Fruit fly (Drosophila melanogaster) whole organism, adult: ENCODE data around the gene CG12541.
A peak's percentile ranks its signal among the peaks of the same experiment; 100 is the strongest.

Source experiments
- CG11617 ChIP-seq: fragments of 200-800 bp; sonication (Bioruptor generic); optimal IDR thresholded peaks from 2 replicates; lab custom pipeline; 2017; ENCODE audit warnings: mild to moderate bottlenecking, missing biosample characterization, missing genetic modification reagents, missing genetic modification characterization
- CG12768 ChIP-seq: fragments of 200-800 bp; sonication (Bioruptor generic); optimal IDR thresholded peaks from 2 replicates; lab custom pipeline; 2017; ENCODE audit warnings: missing biosample characterization, missing genetic modification characterization, mild to moderate bottlenecking, moderate library complexity, missing genetic modification reagents
- CG14711 ChIP-seq: fragments of 200-800 bp; sonication (Bioruptor generic); optimal IDR thresholded peaks from 2 replicates; lab custom pipeline; 2018; ENCODE audit warnings: missing biosample characterization, mild to moderate bottlenecking, missing genetic modification characterization, moderate library complexity
- CG1620 ChIP-seq: fragments of 200-800 bp; sonication (Bioruptor generic); optimal IDR thresholded peaks from 2 replicates; lab custom pipeline; 2016; ENCODE audit warnings: missing biosample characterization, missing genetic modification characterization
- CG33017 ChIP-seq: fragments of 200-800 bp; sonication (Bioruptor generic); optimal IDR thresholded peaks from 2 replicates; lab custom pipeline; 2018; ENCODE audit warnings: missing biosample characterization, mild to moderate bottlenecking, missing genetic modification characterization, moderate library complexity
- CG5204 ChIP-seq: fragments of 200-800 bp; sonication (Bioruptor generic); optimal IDR thresholded peaks from 2 replicates; lab custom pipeline; 2016; ENCODE audit warnings: missing biosample characterization, missing genetic modification characterization
- CG7045 ChIP-seq: fragments of 200-800 bp; sonication (Bioruptor generic); optimal IDR thresholded peaks from 2 replicates; lab custom pipeline; 2017; ENCODE audit warnings: missing biosample characterization, mild to moderate bottlenecking, missing genetic modification characterization
- CG7101 ChIP-seq: fragments of 200-800 bp; sonication (Bioruptor generic); optimal IDR thresholded peaks from 2 replicates; lab custom pipeline; 2018; ENCODE audit warnings: missing biosample characterization, mild to moderate bottlenecking, missing genetic modification characterization, moderate library complexity
- Clk ChIP-seq: fragments of 200-800 bp; sonication (Bioruptor generic); optimal IDR thresholded peaks from 2 replicates; lab custom pipeline; 2017; ENCODE audit warnings: missing biosample characterization, missing genetic modification characterization
- Crg-1 ChIP-seq: fragments of 200-800 bp; sonication (Bioruptor generic); optimal IDR thresholded peaks from 2 replicates; lab custom pipeline; 2016; ENCODE audit warnings: missing biosample characterization, missing genetic modification characterization
- Hr96 ChIP-seq: fragments of 200-800 bp; sonication (Bioruptor generic); optimal IDR thresholded peaks from 2 replicates; lab custom pipeline; 2016; ENCODE audit warnings: missing biosample characterization, missing genetic modification characterization
- Mnt ChIP-seq: fragments of 200-800 bp; sonication (Bioruptor generic); optimal IDR thresholded peaks from 2 replicates; lab custom pipeline; 2016; ENCODE audit warnings: missing biosample characterization, mild to moderate bottlenecking, missing genetic modification characterization
- bab1 ChIP-seq: fragments of 200-800 bp; sonication (Bioruptor generic); optimal IDR thresholded peaks from 3 replicates; lab custom pipeline; 2019; ENCODE audit warnings: missing biosample characterization, mild to moderate bottlenecking, missing genetic modification characterization, moderate library complexity
- cic ChIP-seq: fragments of 200-800 bp; sonication (Bioruptor generic); optimal IDR thresholded peaks from 2 replicates; lab custom pipeline; 2017; ENCODE audit warnings: missing biosample characterization, mild to moderate bottlenecking, missing genetic modification characterization, moderate library complexity
- cnc ChIP-seq, 2 experiments: fragments of >200 bp; optimal IDR thresholded peaks; 2 replicates each; lab custom pipeline; 2017
- kay ChIP-seq: fragments of 200-800 bp; sonication (Bioruptor generic); peaks from one replicate; lab custom pipeline; 2016; ENCODE audit warnings: missing biosample characterization, missing genetic modification characterization, borderline replicate concordance
- ovo ChIP-seq: fragments of 200-800 bp; sonication (Bioruptor generic); optimal IDR thresholded peaks from 2 replicates; lab custom pipeline; 2016; ENCODE audit warnings: missing biosample characterization, missing genetic modification characterization
- pad ChIP-seq: fragments of 200-800 bp; sonication (Bioruptor generic); optimal IDR thresholded peaks from 3 replicates; lab custom pipeline; 2017; ENCODE audit warnings: missing biosample characterization, missing genetic modification characterization, mild to moderate bottlenecking, moderate library complexity, missing genetic modification reagents
- tj ChIP-seq: fragments of 200-800 bp; sonication (Bioruptor generic); optimal IDR thresholded peaks from 3 replicates; lab custom pipeline; 2017; ENCODE audit warnings: missing biosample characterization, mild to moderate bottlenecking, missing genetic modification characterization, moderate library complexity
- toe ChIP-seq: fragments of 200-800 bp; sonication (Bioruptor generic); optimal IDR thresholded peaks from 2 replicates; lab custom pipeline; 2016; ENCODE audit warnings: missing biosample characterization, missing genetic modification characterization

Gene CG12541

DNA sequence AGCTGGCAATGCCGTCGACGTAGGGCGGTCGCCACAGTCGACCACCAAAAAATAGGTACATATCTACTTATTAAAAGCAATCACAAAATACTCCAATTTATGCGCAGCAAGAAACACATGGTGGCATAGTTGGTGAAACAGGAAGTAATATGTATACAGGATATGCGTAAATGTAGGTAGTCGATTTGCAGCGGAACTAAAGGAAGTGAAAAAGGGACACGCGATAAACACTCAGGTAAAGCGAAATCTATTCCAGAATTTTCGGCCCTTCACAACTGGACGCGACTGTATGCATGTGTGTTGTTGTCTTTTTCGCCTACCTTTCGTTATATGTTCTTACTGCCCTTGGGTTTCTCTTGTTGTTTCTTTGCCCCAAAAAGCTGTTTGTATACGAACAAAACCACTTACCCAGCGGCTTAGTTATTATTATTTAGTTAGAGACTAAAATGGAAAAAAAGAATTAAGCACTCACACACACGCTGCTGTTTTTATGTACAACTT is 30.7 kb upstream of the CG12541 start:
- TF ChIP-seq CG14711 (tag; lab: Kevin White, UChicago) (peak; percentile 63), CG11617 (GFP tag; lab: Kevin White, UChicago) (peak; percentile 59), CG7045 (peak; percentile 34), CG1620 (GFP tag; lab: Kevin White, UChicago) (peak; percentile 14), cnc (optimal IDR thresholded peaks at IDR 0.05; lab: Kevin White, UChicago) (no peak), CG12768 (GFP tag; lab: Kevin White, UChicago) (peak; percentile 57), bab1 (peak; percentile 92), tj (GFP tag; lab: Kevin White, UChicago) (peak; percentile 74), Mnt (GFP tag; lab: Kevin White, UChicago) (no peak), Hr96 (peak; percentile 67), toe (no peak), kay (GFP tag; lab: Kevin White, UChicago) (no peak), CG7101 (tag; lab: Kevin White, UChicago) (peak; percentile 78), pad (GFP tag; lab: Kevin White, UChicago) (peak; percentile 51), ovo (GFP tag; lab: Kevin White, UChicago) (no peak), CG33017 (tag; lab: Kevin White, UChicago) (peak; percentile 61), cic (no peak)

DNA sequence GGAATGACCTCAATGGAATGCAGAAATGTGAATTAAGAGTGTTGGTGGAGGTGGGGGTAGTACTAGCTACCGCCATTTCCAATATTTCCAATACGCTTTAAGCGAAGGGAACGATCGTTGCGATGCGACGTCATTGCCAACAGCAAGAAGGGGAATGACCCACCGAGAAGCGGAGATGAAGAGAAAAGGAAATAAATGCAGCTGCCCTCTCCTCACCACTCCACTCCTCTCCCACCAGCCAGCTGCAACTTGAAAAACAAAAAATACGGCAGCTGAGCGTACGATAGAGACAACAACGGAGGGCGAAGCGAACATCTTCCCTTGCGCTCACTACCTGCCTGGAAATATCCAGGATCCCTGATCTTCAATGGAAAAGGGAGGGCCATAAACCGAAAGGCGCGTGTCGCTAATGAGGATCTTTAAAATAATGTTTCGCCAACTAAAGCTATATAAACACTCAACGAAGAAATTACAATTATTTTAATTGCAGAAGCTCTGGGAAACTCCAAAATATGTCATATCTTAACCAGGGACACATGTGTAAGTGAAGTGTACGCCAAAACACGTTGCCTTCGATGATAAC is 30.2 kb upstream of the CG12541 start:
- TF ChIP-seq CG12768 (GFP tag; lab: Kevin White, UChicago) (no peak), cnc (optimal IDR thresholded peaks at IDR 0.05; lab: Kevin White, UChicago) (no peak), Clk (no peak), ovo (GFP tag; lab: Kevin White, UChicago) (no peak), CG14711 (tag; lab: Kevin White, UChicago) (no peak), CG11617 (GFP tag; lab: Kevin White, UChicago) (no peak), CG33017 (tag; lab: Kevin White, UChicago) (no peak), kay (GFP tag; lab: Kevin White, UChicago) (no peak), tj (GFP tag; lab: Kevin White, UChicago) (no peak), Hr96 (no peak), cic (no peak)

DNA sequence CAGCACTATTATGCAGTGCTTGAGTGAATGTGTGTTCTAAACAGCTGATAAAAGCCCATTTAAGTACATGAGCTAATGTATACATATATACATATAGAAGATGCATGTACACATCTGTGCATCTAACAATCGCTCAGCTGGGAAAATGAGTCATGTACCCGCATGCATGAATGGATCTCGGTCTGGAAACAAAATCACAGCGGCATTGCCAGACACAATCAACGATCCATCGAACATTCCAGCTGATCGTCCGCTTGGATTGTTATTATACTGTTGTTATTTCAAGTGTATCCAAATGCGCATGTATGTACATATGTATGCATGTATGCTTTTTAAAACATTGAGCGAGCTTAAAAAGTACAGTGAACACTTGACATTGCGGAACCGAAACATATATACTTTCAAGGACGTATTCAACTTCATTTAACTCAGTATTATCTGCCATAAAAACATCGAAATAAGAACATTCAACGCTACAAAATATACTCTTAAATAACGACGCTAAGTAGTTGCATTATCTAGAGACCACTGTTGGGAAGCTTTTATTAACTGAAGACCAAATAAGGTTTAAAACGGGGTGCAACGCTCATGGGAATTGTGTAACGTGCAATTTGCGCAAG is 29.6 kb upstream of the CG12541 start:
- TF ChIP-seq bab1 (peak; percentile 98), cic (peak; percentile 64), Mnt (GFP tag; lab: Kevin White, UChicago) (peak; percentile 52), CG12768 (GFP tag; lab: Kevin White, UChicago) (peak; percentile 85), CG14711 (tag; lab: Kevin White, UChicago) (peak; percentile 87), CG1620 (GFP tag; lab: Kevin White, UChicago) (peak; percentile 93), Clk (peak; percentile 42), CG7101 (tag; lab: Kevin White, UChicago) (peak; percentile 90), tj (GFP tag; lab: Kevin White, UChicago) (peak; percentile 63), kay (GFP tag; lab: Kevin White, UChicago) (peak; percentile 92), CG33017 (tag; lab: Kevin White, UChicago) (peak; percentile 93), cnc (optimal IDR thresholded peaks at IDR 0.05; lab: Kevin White, UChicago) (no peak), pad (GFP tag; lab: Kevin White, UChicago) (peak; percentile 79), CG5204 (GFP tag; lab: Kevin White, UChicago) (peak; percentile 83), Hr96 (no peak), CG11617 (GFP tag; lab: Kevin White, UChicago) (peak; percentile 70), toe (peak; percentile 75), ovo (GFP tag; lab: Kevin White, UChicago) (peak; percentile 42), CG7045 (peak; percentile 83), Crg-1 (peak; percentile 80)

DNA sequence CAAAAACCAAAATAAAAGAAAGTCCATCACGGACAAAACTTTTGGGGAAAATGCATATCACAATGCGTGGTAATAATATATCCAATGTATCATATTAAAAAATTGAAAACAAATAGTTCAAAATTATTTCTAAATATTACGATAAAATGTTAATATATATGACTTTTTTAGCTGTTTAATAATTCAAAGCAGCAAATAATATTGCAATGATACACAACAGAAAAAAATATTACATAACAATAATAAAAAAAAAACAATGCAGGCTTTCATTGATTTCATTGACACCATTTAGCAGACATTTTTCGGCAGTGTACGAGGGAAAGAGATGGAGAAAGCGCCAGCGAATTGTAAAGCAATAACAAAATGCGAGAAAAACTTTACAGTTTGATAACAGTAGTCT is 29.0 kb upstream of the CG12541 start:
- no peak for TF ChIP-seq tj (GFP tag; lab: Kevin White, UChicago)
- TF ChIP-seq pad (GFP tag; lab: Kevin White, UChicago): no peak
- TF ChIP-seq ovo (GFP tag; lab: Kevin White, UChicago): no peak

DNA sequence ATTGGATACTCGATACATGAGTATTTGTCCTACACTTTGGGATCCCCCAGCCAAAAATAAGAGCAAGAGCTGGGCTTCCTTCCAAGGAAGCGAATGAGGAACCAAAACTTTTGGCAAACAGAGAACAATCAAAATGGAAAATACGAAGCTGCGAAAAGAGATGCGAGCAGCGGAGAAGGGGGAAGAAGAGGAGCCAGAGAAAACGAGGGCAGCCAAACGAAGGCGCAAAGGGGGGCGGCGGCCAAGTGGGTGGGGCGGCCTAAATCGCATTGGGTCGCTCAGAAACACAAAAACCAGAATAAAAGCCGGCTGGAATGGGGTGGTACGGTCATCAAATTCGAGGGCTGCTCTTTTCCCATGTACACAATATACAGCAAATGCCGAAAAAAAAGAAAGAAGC is 28.3 kb upstream of the CG12541 start:
- no peak for TF ChIP-seq cnc (optimal IDR thresholded peaks at IDR 0.05; lab: Kevin White, UChicago)
- no peak for TF ChIP-seq CG12768 (GFP tag; lab: Kevin White, UChicago)
- TF ChIP-seq CG5204 (GFP tag; lab: Kevin White, UChicago): no peak
- no peak for TF ChIP-seq Hr96
- TF ChIP-seq CG33017 (tag; lab: Kevin White, UChicago): no peak
- TF ChIP-seq CG7045: no peak
- TF ChIP-seq pad (GFP tag; lab: Kevin White, UChicago): no peak
- no peak for TF ChIP-seq kay (GFP tag; lab: Kevin White, UChicago)
- no peak for TF ChIP-seq CG11617 (GFP tag; lab: Kevin White, UChicago)
- no peak for TF ChIP-seq CG7101 (tag; lab: Kevin White, UChicago)
- TF ChIP-seq Crg-1: no peak
- no peak for TF ChIP-seq ovo (GFP tag; lab: Kevin White, UChicago)

DNA sequence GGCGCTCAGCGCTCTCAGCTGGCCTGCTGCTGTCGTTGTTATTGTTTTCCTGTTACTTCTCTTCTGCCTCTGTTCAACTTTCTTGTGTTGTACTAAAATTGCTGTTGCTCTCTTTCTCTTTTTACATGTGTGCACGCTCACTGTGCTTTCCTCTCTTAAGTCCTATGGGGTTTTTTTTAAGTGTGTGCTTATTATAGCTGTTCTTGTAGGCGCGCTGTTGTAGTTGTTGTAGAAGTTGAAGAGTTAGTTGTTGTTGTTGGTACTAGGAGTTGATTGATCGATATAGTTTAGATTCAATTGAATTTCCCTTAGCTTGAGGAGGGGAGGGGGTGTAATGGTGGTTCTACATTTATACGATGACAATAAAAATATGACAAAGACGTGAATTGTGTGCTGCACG is 26.1 kb upstream of the CG12541 start:
- TF ChIP-seq CG1620 (GFP tag; lab: Kevin White, UChicago): no peak
- no peak for TF ChIP-seq ovo (GFP tag; lab: Kevin White, UChicago)
- TF ChIP-seq Crg-1: no peak
- no peak for TF ChIP-seq Clk
- no peak for TF ChIP-seq Mnt (GFP tag; lab: Kevin White, UChicago)
- TF ChIP-seq cnc (optimal IDR thresholded peaks at IDR 0.05; lab: Kevin White, UChicago): no peak
